Worm (Caenorhabditis elegans): ENCODE measurements around the gene pld-1.
A peak's percentile ranks its signal among the peaks of the same experiment; 100 is the strongest.
"Not testable (repeated sequence)": the region's sequence is repeated elsewhere in the genome, so short reads cannot be mapped to it uniquely, and the experiment has no call there.

The pld-1 gene

DNA sequence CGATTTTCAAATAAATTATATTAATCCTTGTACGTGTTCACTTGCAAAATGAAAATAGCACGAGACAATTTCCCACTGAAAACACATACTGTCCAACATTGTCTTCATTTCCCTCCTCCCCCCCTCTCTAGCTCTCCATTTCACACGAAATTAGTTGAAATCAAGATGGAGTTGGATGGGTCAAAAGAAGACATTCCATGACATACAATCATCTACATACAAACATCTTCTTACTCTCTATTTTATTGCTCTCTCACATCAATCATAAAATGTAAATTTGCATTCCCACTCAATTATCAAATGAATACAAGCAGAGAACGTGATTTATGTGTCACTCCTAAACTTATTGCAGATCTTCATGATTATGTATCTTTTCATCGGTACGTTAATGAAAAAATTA lies 24.2 kb upstream of the pld-1 start, which contains the start of gene srsy-1:
Gene srsy-1 (plus strand): TSS at position 301 of the 400 bp plus-strand sequence.
- TF ChIP-seq nhr-76 (tag; optimal IDR thresholded peaks at IDR 0.05) = no peak
- no peak for TF ChIP-seq sox-4 (tag; optimal IDR thresholded peaks at IDR 0.05)
- no peak for TF ChIP-seq lir-3 (tag; optimal IDR thresholded peaks at IDR 0.05; ENCODE audit: poor library complexity)

- not testable (repeated sequence) for TF ChIP-seq nhr-12 (tag; optimal IDR thresholded peaks at IDR 0.05); blmp-1 (tag; optimal IDR thresholded peaks at IDR 0.05); unc-98 (GFP tag; IDR thresholded peaks at IDR 0.05)
Observed at ce11 chrII:5115235-5115634, 23.7 kb upstream of the pld-1 start, which contains the start of gene msp-74. TSS of gene msp-74 (minus strand) at chrII:5115335.

- TF ChIP-seq nhr-84 (tag; optimal IDR thresholded peaks at IDR 0.05) = no peak
- no peak for TF ChIP-seq fos-1 (tag; optimal IDR thresholded peaks at IDR 0.05)
- no peak for TF ChIP-seq fkh-8 (tag; optimal IDR thresholded peaks at IDR 0.05)
- no peak for TF ChIP-seq snu-23 (GFP tag; optimal IDR thresholded peaks at IDR 0.05)
- TF ChIP-seq lin-13 (GFP tag; optimal IDR thresholded peaks at IDR 0.05) = no peak
- TF ChIP-seq grh-1 (GFP tag; IDR thresholded peaks at IDR 0.05) = no peak
- no peak for TF ChIP-seq blmp-1 (tag; optimal IDR thresholded peaks at IDR 0.05)
- TF ChIP-seq ceh-82 (tag; optimal IDR thresholded peaks at IDR 0.05) = no peak
- no peak for TF ChIP-seq lin-35 (GFP tag; optimal IDR thresholded peaks at IDR 0.05)
- TF ChIP-seq lin-39 (tag; optimal IDR thresholded peaks at IDR 0.05) = no peak
- no peak for TF ChIP-seq mab-9 (GFP tag; IDR thresholded peaks at IDR 0.05)
- no peak for TF ChIP-seq fkh-4 (tag; optimal IDR thresholded peaks at IDR 0.05; ENCODE audit: borderline replicate concordance)
- no peak for TF ChIP-seq pqm-1 (tag; optimal IDR thresholded peaks at IDR 0.05)
- no peak for TF ChIP-seq unc-30 (tag; optimal IDR thresholded peaks at IDR 0.05)
Observed at ce11 chrII:5112082-5112481, 20.6 kb upstream of the pld-1 start, which contains the start of gene F09C12.8. TSS of gene F09C12.8 (plus strand) at chrII:5112382.

- TF ChIP-seq lir-3 (tag; optimal IDR thresholded peaks at IDR 0.05; ENCODE audit: poor library complexity) (no peak), elt-2 (tag; optimal IDR thresholded peaks at IDR 0.05) (peak; percentile 82), efl-1 (optimal IDR thresholded peaks at IDR 0.05) (no peak), efl-1 (GFP tag; optimal IDR thresholded peaks at IDR 0.05 in 1 of 2) (peak in 1 of 2 experiments; percentile 72)
Observed at ce11 chrII:5109693-5110092, 18.2 kb upstream of the pld-1 start, which contains the start of gene F09C12.2. TSS of gene F09C12.2 (plus strand) at chrII:5110012.

ce11 chrII:5105020-5105419 lies 13.5 kb upstream of the pld-1 start:
- peak; percentile 32 for TF ChIP-seq pax-3 (tag; optimal IDR thresholded peaks at IDR 0.05)
- TF ChIP-seq fkh-8 (tag; optimal IDR thresholded peaks at IDR 0.05) = peak; percentile 68
- TF ChIP-seq xbp-1 (tag; optimal IDR thresholded peaks at IDR 0.05) = peak; percentile 58
- TF ChIP-seq ama-1 (optimal IDR thresholded peaks at IDR 0.05) = peak; percentile 60
- no peak for TF ChIP-seq isw-1 (GFP tag; IDR thresholded peaks at IDR 0.05)
- TF ChIP-seq mep-1 (tag; optimal IDR thresholded peaks at IDR 0.05) = peak; percentile 78
- TF ChIP-seq hlh-4 (tag; optimal IDR thresholded peaks at IDR 0.05) = no peak
- no peak for TF ChIP-seq nhr-84 (tag; optimal IDR thresholded peaks at IDR 0.05)
- peak; percentile 55 for TF ChIP-seq tbx-2 (tag; optimal IDR thresholded peaks at IDR 0.05)
- TF ChIP-seq mab-9 (GFP tag; IDR thresholded peaks at IDR 0.05) = 0 out of 2 replicates have a peak, but pooled peaks have one; percentile 38
- TF ChIP-seq elt-3 (tag; optimal IDR thresholded peaks at IDR 0.05) = peak in 3 of 6 experiments; percentile 15 to 50 (median 19)
- no peak for TF ChIP-seq C34B4.2 (tag; optimal IDR thresholded peaks at IDR 0.05)
- TF ChIP-seq lin-39 (tag; optimal IDR thresholded peaks at IDR 0.05) = no peak
- no peak for TF ChIP-seq aha-1 (tag; optimal IDR thresholded peaks at IDR 0.05)
- TF ChIP-seq dpl-1 (GFP tag; optimal IDR thresholded peaks at IDR 0.05) = peak in 2 of 3 experiments; percentile 57 to 68
- TF ChIP-seq nhr-11 (tag; optimal IDR thresholded peaks at IDR 0.05) = no peak
- no peak for TF ChIP-seq lin-13 (GFP tag; optimal IDR thresholded peaks at IDR 0.05)
- peak; percentile 31 for TF ChIP-seq F16B12.6 (tag; optimal IDR thresholded peaks at IDR 0.05)
- TF ChIP-seq lin-15B (tag; optimal IDR thresholded peaks at IDR 0.05) = no peak
- TF ChIP-seq elt-2 (tag; optimal IDR thresholded peaks at IDR 0.05) = peak; percentile 79
- peak; percentile 30; the same call in 1 of the 2 replicates for TF ChIP-seq ceh-88 (GFP tag; IDR thresholded peaks at IDR 0.05)
- peak; percentile 78 for TF ChIP-seq aly-2 (tag; optimal IDR thresholded peaks at IDR 0.05)
- TF ChIP-seq ets-5 (GFP tag; IDR thresholded peaks at IDR 0.05) = no peak
- no peak for TF ChIP-seq grh-1 (GFP tag; IDR thresholded peaks at IDR 0.05)
- TF ChIP-seq fkh-4 (tag; optimal IDR thresholded peaks at IDR 0.05; ENCODE audit: borderline replicate concordance) = no peak
- no peak for TF ChIP-seq zag-1 (tag; optimal IDR thresholded peaks at IDR 0.05)
- TF ChIP-seq ztf-4 (tag; optimal IDR thresholded peaks at IDR 0.05) = no peak
- TF ChIP-seq egl-13 (tag; optimal IDR thresholded peaks at IDR 0.05) = no peak
- TF ChIP-seq ceh-90 (tag; optimal IDR thresholded peaks at IDR 0.05) = no peak
- TF ChIP-seq swsn-7 (tag; optimal IDR thresholded peaks at IDR 0.05) = peak; percentile 63
- TF ChIP-seq ceh-8 (GFP tag; optimal IDR thresholded peaks at IDR 0.05) = no peak
